Fruit fly (Drosophila melanogaster): ENCODE data around the gene Dis3l2.
A peak's percentile ranks its signal among the peaks of the same experiment; 100 is the strongest.

Dis3l2 gene

dm6 chr3L:212520-212919 is at the start of gene Dis3l2, which contains the start of gene thoc7:
TSS of gene Dis3l2 (plus strand) at chr3L:212709.
TSS of gene thoc7 (minus strand) at chr3L:212687.
- no peak for TF ChIP-seq CG8478 (optimal IDR thresholded peaks at IDR 0.05)
- no peak for TF ChIP-seq CTCF (optimal IDR thresholded peaks at IDR 0.05)

- no peak for TF ChIP-seq CTCF (optimal IDR thresholded peaks at IDR 0.05)
Observed at dm6 chr3L:165981-166788, 46.3 kb upstream of the Dis3l2 start.

- no peak for TF ChIP-seq CTCF (optimal IDR thresholded peaks at IDR 0.05)
- TF ChIP-seq CG8478 (optimal IDR thresholded peaks at IDR 0.05) = no peak
Observed at dm6 chr3L:166789-167132, 45.7 kb upstream of the Dis3l2 start.

- TF ChIP-seq CTCF (optimal IDR thresholded peaks at IDR 0.05) = no peak
- TF ChIP-seq CG8478 (optimal IDR thresholded peaks at IDR 0.05) = no peak
Observed at dm6 chr3L:171729-172128, 40.8 kb upstream of the Dis3l2 start.

DNA sequence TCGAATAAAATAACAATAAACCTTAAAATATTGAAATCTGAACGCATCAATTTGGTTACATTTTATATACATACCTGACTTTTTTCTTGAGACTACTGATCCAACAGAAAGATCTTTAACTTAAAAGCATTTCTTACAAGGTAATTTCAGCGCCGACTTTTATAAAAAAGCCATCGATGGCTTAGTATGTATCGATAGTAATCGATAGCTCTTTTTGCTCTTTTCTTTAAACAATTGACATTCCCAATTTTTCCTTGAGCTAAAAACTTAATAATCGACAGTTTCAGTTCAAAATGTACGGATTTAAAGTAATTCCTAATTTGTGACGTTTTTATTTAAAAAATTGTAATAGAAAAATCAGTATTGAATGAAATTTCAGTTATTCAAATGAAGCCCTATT is 38.0 kb upstream of the Dis3l2 start:
- TF ChIP-seq CG8478 (optimal IDR thresholded peaks at IDR 0.05) = no peak
- no peak for TF ChIP-seq CTCF (optimal IDR thresholded peaks at IDR 0.05)

dm6 chr3L:175949-176348 is 36.6 kb upstream of the Dis3l2 start, which contains the start of gene CG7049:
TSS of gene CG7049 (minus strand) at chr3L:176228.
- no peak for TF ChIP-seq CG8478 (optimal IDR thresholded peaks at IDR 0.05)
- TF ChIP-seq CTCF (optimal IDR thresholded peaks at IDR 0.05) = no peak

DNA sequence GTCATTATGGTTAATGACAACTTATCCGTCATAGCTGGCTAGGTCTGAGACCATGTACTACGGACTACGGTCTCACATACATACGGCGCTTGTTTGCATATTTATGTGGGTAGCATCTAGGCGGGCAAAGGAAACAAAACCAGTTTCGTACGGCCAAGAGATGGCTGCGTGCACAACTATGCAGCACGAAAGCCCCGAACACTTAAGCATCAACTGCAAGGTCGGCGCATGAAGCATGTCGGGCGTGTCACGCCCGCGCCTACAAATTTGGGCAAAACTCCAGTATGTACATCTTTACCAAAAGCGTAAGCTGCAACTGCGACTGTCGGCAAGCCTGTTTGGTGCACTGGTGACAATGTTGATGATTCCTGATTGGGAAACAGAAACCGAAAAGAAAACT is 34.6 kb upstream of the Dis3l2 start:
- no peak for TF ChIP-seq CTCF (optimal IDR thresholded peaks at IDR 0.05)
- TF ChIP-seq CG8478 (optimal IDR thresholded peaks at IDR 0.05) = no peak

- TF ChIP-seq CG8478 (optimal IDR thresholded peaks at IDR 0.05) (no peak), CTCF (optimal IDR thresholded peaks at IDR 0.05) (no peak)
Observed at dm6 chr3L:178445-178844, 34.1 kb upstream of the Dis3l2 start.

DNA sequence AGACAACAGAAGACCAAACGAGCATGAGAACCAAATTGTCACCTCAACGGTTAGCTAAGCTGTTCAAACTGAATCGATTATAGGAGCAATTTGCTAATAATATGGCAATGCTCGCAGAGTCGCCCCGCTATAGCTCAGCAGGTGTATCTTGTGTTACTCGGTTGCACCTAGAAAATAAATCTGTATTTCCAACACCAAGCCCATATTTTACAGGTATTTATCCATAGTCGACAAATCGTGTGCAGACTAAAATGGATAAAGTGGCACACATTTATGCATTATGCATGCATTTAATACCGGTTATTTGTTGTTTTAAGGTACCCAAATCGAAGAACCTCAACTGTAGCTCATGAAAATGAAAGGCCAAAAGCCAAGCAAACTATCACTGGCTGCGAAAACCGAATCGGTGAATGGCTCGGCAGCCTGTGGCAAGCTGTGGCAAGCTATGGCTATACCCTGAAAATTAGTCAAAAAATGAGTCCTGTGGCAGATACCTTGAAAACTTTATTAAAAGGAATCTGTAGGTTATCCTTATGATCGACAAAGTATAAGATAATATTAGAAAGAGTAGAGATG is 33.5 kb upstream of the Dis3l2 start, which contains the start of gene Vdup1:
Gene Vdup1, minus strand, starts transcription at position 51 of the 576 bp plus-strand sequence.
- TF ChIP-seq CG8478 (optimal IDR thresholded peaks at IDR 0.05) = no peak
- TF ChIP-seq CTCF (optimal IDR thresholded peaks at IDR 0.05) = no peak

DNA sequence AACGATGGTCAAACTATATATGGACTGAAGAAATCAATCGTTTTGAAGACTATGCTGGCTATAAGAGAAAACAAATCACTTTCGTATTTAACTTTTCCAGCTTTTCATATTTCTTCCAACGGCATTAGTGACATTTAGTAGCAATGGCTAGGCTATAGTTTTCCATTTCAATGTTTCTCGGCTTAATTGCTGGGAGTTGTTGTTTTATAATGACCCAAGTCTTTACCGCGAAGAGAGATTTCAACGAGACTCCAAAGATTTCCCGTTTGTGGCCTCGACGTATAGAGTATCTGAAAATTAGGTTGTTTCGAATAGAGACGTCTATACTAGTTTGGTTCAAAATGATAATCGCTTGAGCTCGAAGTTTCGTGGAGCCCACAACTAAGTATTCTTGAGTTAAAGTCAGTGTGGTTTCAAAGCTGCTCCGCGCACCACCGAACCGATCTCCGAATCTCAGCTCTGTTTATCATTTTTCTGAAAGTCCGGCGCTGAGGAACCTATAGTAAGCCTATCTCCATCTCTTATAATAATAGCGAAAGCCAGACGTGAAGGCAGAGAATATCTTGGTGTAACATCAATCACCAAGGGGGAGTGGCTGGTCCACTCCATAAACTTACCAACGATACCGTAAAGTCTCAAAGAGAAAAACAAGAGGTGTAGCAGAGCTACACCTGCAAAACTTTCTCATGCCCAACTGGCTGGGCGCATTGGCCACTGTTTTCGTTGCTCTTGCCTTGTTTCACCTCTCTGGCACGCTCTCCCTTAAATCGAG is 32.8 kb upstream of the Dis3l2 start, which contains the start of gene CG13875:
Gene CG13875, plus strand, starts transcription at position 434 of the 772 bp plus-strand sequence.
- TF ChIP-seq CG8478 (optimal IDR thresholded peaks at IDR 0.05) = no peak
- TF ChIP-seq CTCF (optimal IDR thresholded peaks at IDR 0.05) = no peak

dm6 chr3L:180262-180543 is 32.3 kb upstream of the Dis3l2 start:
- TF ChIP-seq CG8478 (optimal IDR thresholded peaks at IDR 0.05) (no peak), CTCF (optimal IDR thresholded peaks at IDR 0.05) (no peak)

dm6 chr3L:184251-184650 is 28.3 kb upstream of the Dis3l2 start, which contains the start of the genes CG34140, Mkp and Mtch:
TSS of gene CG34140 (minus strand) at chr3L:184424.
TSS of gene Mkp (minus strand) at chr3L:184540.
TSS of gene Mtch (plus strand) at chr3L:184626.
- TF ChIP-seq CG8478 (optimal IDR thresholded peaks at IDR 0.05) (no peak), CTCF (optimal IDR thresholded peaks at IDR 0.05) (no peak)

DNA sequence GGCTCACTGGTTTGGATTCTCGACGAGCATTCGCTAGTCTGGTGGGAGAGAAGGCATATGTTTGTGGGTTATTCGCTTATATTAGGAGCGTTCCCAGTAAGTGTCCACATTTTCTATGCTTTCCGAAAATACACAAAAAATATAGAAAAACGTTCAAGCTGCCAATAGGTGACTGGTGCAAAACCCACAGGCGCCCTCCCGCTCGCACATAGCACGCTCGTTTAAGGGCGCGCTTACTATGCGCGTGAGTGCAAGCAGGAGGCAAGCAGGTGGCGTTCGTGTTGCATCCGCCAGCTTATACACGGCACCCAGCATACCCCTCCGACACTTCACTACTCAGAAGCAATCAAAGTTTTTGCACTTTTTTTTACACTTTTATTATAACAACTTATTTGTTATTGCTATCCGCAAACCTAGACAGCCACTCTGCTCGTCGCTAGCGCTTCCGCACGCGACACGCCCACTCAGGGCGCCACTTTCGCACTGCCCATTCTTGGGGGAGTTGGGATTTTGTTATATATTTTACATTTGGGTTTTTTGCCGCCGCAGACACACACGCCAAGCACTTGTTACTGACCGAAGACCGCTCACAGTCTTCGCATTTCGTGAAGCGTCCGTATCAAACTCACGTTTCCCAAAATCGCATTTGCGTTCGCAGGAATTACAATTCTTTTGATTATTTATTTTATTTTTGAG is 13.3 kb upstream of the Dis3l2 start:
- no peak for TF ChIP-seq CG8478 (optimal IDR thresholded peaks at IDR 0.05)
- peak; percentile 8 to 30 for TF ChIP-seq CTCF (optimal IDR thresholded peaks at IDR 0.05)

- TF ChIP-seq CG8478 (optimal IDR thresholded peaks at IDR 0.05) = no peak
- TF ChIP-seq CTCF (optimal IDR thresholded peaks at IDR 0.05) = no peak
Observed at dm6 chr3L:199754-200596, 12.5 kb upstream of the Dis3l2 start, which contains the start of the genes rno and mri. TSS of gene rno (minus strand) at chr3L:199762. TSS of gene mri (plus strand) at chr3L:200174.

Measured in S2 (cell line).